Fruit fly (Drosophila melanogaster) whole organism, embryonic: ENCODE data around the gene Crys.
A peak's percentile ranks its signal among the peaks of the same experiment; 100 is the strongest.

ENCODE experiments used
- Adf1 ChIP-seq: fragments of 200-800 bp; sonication (Bioruptor generic); IDR thresholded peaks from 2 replicates; pipeline ENCODE4 v1.3.6; 2022; ENCODE audit warnings: missing biosample characterization, missing genetic modification characterization
- Antp ChIP-seq: fragments of 200-800 bp; sonication (Bioruptor generic); optimal IDR thresholded peaks from 3 replicates; lab custom pipeline; 2016; ENCODE audit warnings: missing biosample characterization, missing genetic modification characterization
- B-H2 ChIP-seq: fragments of 200-800 bp; sonication (Bioruptor generic); optimal IDR thresholded peaks from 2 replicates; lab custom pipeline; 2018; ENCODE audit warnings: missing biosample characterization, mild to moderate bottlenecking, missing genetic modification characterization
- CG10267 ChIP-seq: fragments of 200-800 bp; sonication (Bioruptor generic); optimal IDR thresholded peaks from 2 replicates; lab custom pipeline; 2018; ENCODE audit warnings: missing biosample characterization, mild to moderate bottlenecking, missing genetic modification characterization, moderate library complexity
- CG10959 ChIP-seq: fragments of 200-800 bp; sonication (Bioruptor generic); IDR thresholded peaks from 2 replicates; pipeline ENCODE4 v1.3.6; 2022; ENCODE audit warnings: missing biosample characterization, missing genetic modification characterization
- CG11085 ChIP-seq: fragments of 200-800 bp; sonication (Bioruptor generic); IDR thresholded peaks from 2 replicates; pipeline ENCODE4 v1.3.6; 2022; ENCODE audit warnings: missing biosample characterization, missing genetic modification characterization
- CG11093 ChIP-seq: fragments of 200-800 bp; sonication (Bioruptor generic); IDR thresholded peaks from 3 replicates; pipeline ENCODE4 v1.3.6; 2022; ENCODE audit warnings: missing biosample characterization, missing genetic modification characterization
- CG12219 ChIP-seq: fragments of 200-800 bp; sonication (Bioruptor generic); optimal IDR thresholded peaks from 3 replicates; lab custom pipeline; 2018; ENCODE audit warnings: missing biosample characterization, mild to moderate bottlenecking, missing genetic modification characterization
- CG12236 ChIP-seq: fragments of 200-800 bp; sonication (Bioruptor generic); optimal IDR thresholded peaks from 2 replicates; lab custom pipeline; 2016; ENCODE audit warnings: missing biosample characterization, missing genetic modification characterization
- CG13296 ChIP-seq: fragments of 200-800 bp; sonication (Bioruptor generic); optimal IDR thresholded peaks from 3 replicates; lab custom pipeline; 2018; ENCODE audit warnings: missing biosample characterization, mild to moderate bottlenecking, missing genetic modification characterization
- CG2678 ChIP-seq: fragments of 200-800 bp; sonication (Bioruptor generic); optimal IDR thresholded peaks from 3 replicates; lab custom pipeline; 2019; ENCODE audit warnings: missing biosample characterization, mild to moderate bottlenecking, missing genetic modification characterization, moderate library complexity
- CG2712 ChIP-seq: fragments of 200-800 bp; optimal IDR thresholded peaks from 3 replicates; lab custom pipeline; 2019; ENCODE audit warnings: missing biosample characterization, mild to moderate bottlenecking, missing genetic modification characterization, moderate library complexity
- CG2889 ChIP-seq: fragments of 200-800 bp; sonication (Bioruptor generic); IDR thresholded peaks from 3 replicates; pipeline ENCODE4 v1.3.6; 2022; ENCODE audit warnings: missing biosample characterization, missing genetic modification characterization
- CG32772 ChIP-seq: fragments of 200-800 bp; sonication (Bioruptor generic); IDR thresholded peaks from 2 replicates; pipeline ENCODE4 v1.3.6; 2022; ENCODE audit warnings: missing biosample characterization, missing genetic modification characterization
- CG4360 ChIP-seq: fragments of 200-800 bp; sonication (Bioruptor generic); IDR thresholded peaks from 2 replicates; pipeline ENCODE4 v1.3.6; 2022; ENCODE audit warnings: missing biosample characterization, missing genetic modification characterization
- CG4730 ChIP-seq: fragments of 200-800 bp; sonication (Bioruptor generic); IDR thresholded peaks from 2 replicates; pipeline ENCODE4 v1.3.6; 2022; ENCODE audit warnings: missing biosample characterization, missing genetic modification characterization
- CG6654 ChIP-seq: fragments of 200-800 bp; sonication (Bioruptor generic); optimal IDR thresholded peaks from 2 replicates; lab custom pipeline; 2017; ENCODE audit warnings: missing biosample characterization, mild to moderate bottlenecking, missing genetic modification characterization
- CG6791 ChIP-seq: fragments of 200-800 bp; sonication (Bioruptor generic); IDR thresholded peaks from 3 replicates; pipeline ENCODE4 v1.3.6; 2022; ENCODE audit warnings: missing biosample characterization, missing genetic modification characterization; ENCODE audit not compliant: partially characterized antibody
- CG6854 ChIP-seq: fragments of 200-800 bp; sonication (Bioruptor generic); optimal IDR thresholded peaks from 3 replicates; lab custom pipeline; 2017; ENCODE audit warnings: missing biosample characterization, mild to moderate bottlenecking, missing genetic modification characterization
- CG8944 ChIP-seq: fragments of 200-800 bp; sonication (Bioruptor generic); optimal IDR thresholded peaks from 3 replicates; lab custom pipeline; 2016; ENCODE audit warnings: missing biosample characterization, missing genetic modification characterization
- CoRest ChIP-seq: fragments of 200-800 bp; sonication (Bioruptor generic); optimal IDR thresholded peaks from 3 replicates; lab custom pipeline; 2018; ENCODE audit warnings: missing biosample characterization, mild to moderate bottlenecking, missing genetic modification characterization, moderate library complexity
- D19A ChIP-seq: fragments of 200-800 bp; optimal IDR thresholded peaks from 3 replicates; lab custom pipeline; 2019; ENCODE audit warnings: missing biosample characterization, mild to moderate bottlenecking, missing genetic modification characterization, moderate library complexity
- Doc3 ChIP-seq: fragments of 200-800 bp; sonication (Bioruptor generic); IDR thresholded peaks from 3 replicates; pipeline ENCODE4 v1.3.6; 2022; ENCODE audit warnings: missing biosample characterization, missing genetic modification characterization; ENCODE audit not compliant: partially characterized antibody
- Dp ChIP-seq: fragments of 200-800 bp; sonication (Bioruptor generic); optimal IDR thresholded peaks from 2 replicates; lab custom pipeline; 2018; ENCODE audit warnings: missing biosample characterization, mild to moderate bottlenecking, missing genetic modification characterization, moderate library complexity
- Drgx ChIP-seq: fragments of 200-800 bp; sonication (Bioruptor generic); IDR thresholded peaks from 2 replicates; pipeline ENCODE4 v1.3.6; 2022; ENCODE audit warnings: missing biosample characterization, missing genetic modification characterization
- Ets65A ChIP-seq: fragments of 200-800 bp; sonication (Bioruptor generic); peaks from one replicate; lab custom pipeline; 2016; ENCODE audit warnings: missing biosample characterization, missing genetic modification characterization
- Fer2 ChIP-seq: fragments of 200-800 bp; sonication (Bioruptor generic); optimal IDR thresholded peaks from 2 replicates; lab custom pipeline; 2018; ENCODE audit warnings: missing biosample characterization, mild to moderate bottlenecking, missing genetic modification characterization, moderate library complexity
- HLH54F ChIP-seq: fragments of 200-800 bp; sonication (Bioruptor generic); optimal IDR thresholded peaks from 3 replicates; lab custom pipeline; 2016; ENCODE audit warnings: missing biosample characterization, missing genetic modification characterization
- HLHmδ ChIP-seq: fragments of 200-800 bp; sonication (Bioruptor generic); optimal IDR thresholded peaks from 2 replicates; lab custom pipeline; 2018; ENCODE audit warnings: missing biosample characterization, mild to moderate bottlenecking, missing genetic modification characterization, moderate library complexity
- Lhr ChIP-seq: fragments of 200-800 bp; sonication (Bioruptor generic); optimal IDR thresholded peaks from 3 replicates; lab custom pipeline; 2017; ENCODE audit warnings: mild to moderate bottlenecking, missing biosample characterization, missing genetic modification reagents, missing genetic modification characterization
- NK7.1 ChIP-seq: fragments of 200-800 bp; sonication (Bioruptor generic); optimal IDR thresholded peaks from 3 replicates; lab custom pipeline; 2016; ENCODE audit warnings: missing biosample characterization, missing genetic modification characterization
- NfI ChIP-seq: fragments of 200-800 bp; sonication (Bioruptor generic); optimal IDR thresholded peaks from 3 replicates; lab custom pipeline; 2018; ENCODE audit warnings: missing biosample characterization, mild to moderate bottlenecking, missing genetic modification characterization, moderate library complexity
- Opbp ChIP-seq: fragments of 200-800 bp; sonication (Bioruptor generic); IDR thresholded peaks from 3 replicates; pipeline ENCODE4 v1.3.6; 2022; ENCODE audit warnings: missing biosample characterization, missing genetic modification characterization; ENCODE audit not compliant: partially characterized antibody
- Spps ChIP-seq: fragments of 200-800 bp; sonication (Bioruptor generic); optimal IDR thresholded peaks from 2 replicates; lab custom pipeline; 2018; ENCODE audit warnings: missing biosample characterization, mild to moderate bottlenecking, missing genetic modification characterization
- bsh ChIP-seq, 2 experiments: fragments of 200-800 bp; sonication (Bioruptor generic); optimal IDR thresholded peaks; 2 replicates each; lab custom pipeline; 2017 to 2018; ENCODE audit warnings: mild to moderate bottlenecking in 2 of 2, missing biosample characterization in 2 of 2, missing genetic modification characterization in 2 of 2, moderate library complexity in 1 of 2
- cad ChIP-seq: fragments of >200 bp; optimal IDR thresholded peaks from 2 replicates; lab custom pipeline; 2017; ENCODE audit warnings: missing biosample characterization, missing genetic modification characterization
- dan ChIP-seq: fragments of 200-800 bp; sonication (Bioruptor generic); IDR thresholded peaks from 2 replicates; pipeline ENCODE4 v1.3.6; 2022; ENCODE audit warnings: missing biosample characterization, missing genetic modification characterization
- dati ChIP-seq: fragments of 200-800 bp; sonication (Bioruptor generic); IDR thresholded peaks from 2 replicates; pipeline ENCODE4 v1.3.6; 2022; ENCODE audit warnings: missing biosample characterization, missing genetic modification characterization
- dmrt99B ChIP-seq: fragments of 200-800 bp; sonication (Bioruptor generic); optimal IDR thresholded peaks from 2 replicates; lab custom pipeline; 2018; ENCODE audit warnings: missing biosample characterization, mild to moderate bottlenecking, missing genetic modification characterization, moderate library complexity
- fd3F ChIP-seq: fragments of 200-800 bp; sonication (Bioruptor generic); optimal IDR thresholded peaks from 2 replicates; lab custom pipeline; 2018; ENCODE audit warnings: missing biosample characterization, mild to moderate bottlenecking, missing genetic modification characterization, moderate library complexity
- jumu ChIP-seq: fragments of 200-800 bp; sonication (Bioruptor generic); optimal IDR thresholded peaks from 3 replicates; lab custom pipeline; 2016; ENCODE audit warnings: missing biosample characterization, missing genetic modification characterization
- knrl ChIP-seq: fragments of 200-800 bp; sonication (Bioruptor generic); IDR thresholded peaks from 3 replicates; pipeline ENCODE4 v1.3.6; 2022; ENCODE audit warnings: missing biosample characterization, missing genetic modification characterization; ENCODE audit not compliant: partially characterized antibody
- pita ChIP-seq: fragments of 200-800 bp; sonication (Bioruptor generic); optimal IDR thresholded peaks from 2 replicates; lab custom pipeline; 2017; ENCODE audit warnings: missing biosample characterization, mild to moderate bottlenecking, missing genetic modification characterization
- pnt ChIP-seq: fragments of 200-800 bp; sonication (Bioruptor generic); optimal IDR thresholded peaks from 3 replicates; lab custom pipeline; 2016; ENCODE audit warnings: missing biosample characterization, missing genetic modification characterization
- pros ChIP-seq: fragments of 200-800 bp; sonication (Bioruptor generic); optimal IDR thresholded peaks from 3 replicates; lab custom pipeline; 2019; ENCODE audit warnings: missing biosample characterization, mild to moderate bottlenecking, missing genetic modification characterization, moderate library complexity
- rib ChIP-seq: fragments of 200-800 bp; sonication (Bioruptor generic); IDR thresholded peaks from 2 replicates; pipeline ENCODE4 v1.3.6; 2022; ENCODE audit warnings: missing biosample characterization, missing genetic modification characterization
- stwl ChIP-seq: fragments of 200-800 bp; sonication (Bioruptor generic); optimal IDR thresholded peaks from 3 replicates; lab custom pipeline; 2018; ENCODE audit warnings: missing biosample characterization, mild to moderate bottlenecking, missing genetic modification characterization, moderate library complexity
- tna ChIP-seq: fragments of 200-800 bp; sonication (Bioruptor generic); IDR thresholded peaks from 2 replicates; pipeline ENCODE4 v1.3.6; 2022; ENCODE audit warnings: missing biosample characterization, missing genetic modification characterization; ENCODE audit not compliant: partially characterized antibody
- vfl ChIP-seq: fragments of 200-800 bp; sonication (Bioruptor generic); optimal IDR thresholded peaks from 2 replicates; lab custom pipeline; 2016; ENCODE audit warnings: missing biosample characterization, missing genetic modification characterization
- yki ChIP-seq: fragments of >200 bp; optimal IDR thresholded peaks from 3 replicates; lab custom pipeline; 2018
- zen ChIP-seq: fragments of 200-800 bp; sonication (Bioruptor generic); optimal IDR thresholded peaks from 3 replicates; lab custom pipeline; 2018; ENCODE audit warnings: missing biosample characterization, mild to moderate bottlenecking, missing genetic modification characterization, moderate library complexity
- zfh1 ChIP-seq: fragments of 200-800 bp; sonication (Bioruptor generic); IDR thresholded peaks from 3 replicates; pipeline ENCODE4 v1.3.6; 2022; ENCODE audit warnings: missing biosample characterization, missing genetic modification characterization

The Crys gene

DNA sequence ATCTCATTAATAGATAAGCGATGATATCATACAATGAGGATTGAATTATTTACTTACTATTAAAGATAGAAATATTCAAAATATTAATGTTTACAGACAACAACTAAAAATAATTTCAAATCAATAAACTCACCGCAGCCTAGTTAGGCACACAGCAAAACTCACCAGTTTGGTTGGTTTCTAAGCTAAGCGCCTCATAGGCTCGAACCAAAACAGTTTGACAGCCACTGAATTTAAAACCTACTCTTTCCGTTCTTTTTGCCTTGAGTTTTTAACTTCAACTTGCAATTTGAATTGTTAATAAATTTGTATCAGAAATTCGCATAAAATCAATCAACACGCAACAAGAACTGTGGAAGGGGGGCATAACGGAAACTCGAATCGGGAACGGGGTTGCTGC is 4.5 kb downstream of the Crys start (continued):
- TF ChIP-seq CG12236 (GFP tag; lab: Kevin White, UChicago) (no peak), HLH54F (GFP tag; lab: Kevin White, UChicago) (no peak), Spps (no peak), pnt (GFP tag; lab: Kevin White, UChicago) (no peak), CG2678 (no peak), cad (peak; percentile 86), Opbp (GFP tag; lab: Robert Waterston, UW) (peak; percentile 21; the same call in 1 of the 3 replicates), Doc3 (GFP tag; lab: Robert Waterston, UW) (no peak), NfI (GFP tag; lab: Kevin White, UChicago) (peak; percentile 6), Fer2 (tag; lab: Kevin White, UChicago) (no peak), Ets65A (GFP tag; lab: Kevin White, UChicago) (peak; percentile 19), zen (peak; percentile 30), zfh1 (no peak), CG2712 (no peak), CG12219 (GFP tag; lab: Kevin White, UChicago) (no peak), CG4730 (no peak), dan (GFP tag; lab: Robert Waterston, UW) (no peak), CG11093 (GFP tag; lab: Robert Waterston, UW) (no peak), CG10959 (GFP tag; lab: Robert Waterston, UW) (no peak), yki (lab: Kevin White, UChicago) (no peak), pros (no peak), bsh (GFP tag; optimal IDR thresholded peaks at IDR 0.05; lab: Kevin White, UChicago) (no peak), CG10267 (tag; lab: Kevin White, UChicago) (no peak), CG13296 (no peak), NK7.1 (no peak), CG6854 (no peak), CG4360 (GFP tag; lab: Robert Waterston, UW) (no peak), CoRest (tag; lab: Kevin White, UChicago) (peak; percentile 5), HLHmδ (GFP tag; lab: Kevin White, UChicago) (no peak), knrl (GFP tag; lab: Robert Waterston, UW) (peak; percentile 40), Antp (no peak), Adf1 (GFP tag; lab: Robert Waterston, UW) (no peak), D19A (no peak), tna (GFP tag; lab: Robert Waterston, UW) (no peak), Lhr (no peak), CG2889 (no peak), vfl (no peak), dati (no peak), CG32772 (no peak), fd3F (GFP tag; lab: Kevin White, UChicago) (no peak), jumu (no peak), rib (GFP tag; lab: Robert Waterston, UW) (no peak), stwl (tag; lab: Kevin White, UChicago) (peak; percentile 36), pita (GFP tag; lab: Kevin White, UChicago) (peak; percentile 58), CG6654 (peak; percentile 99), B-H2 (GFP tag; lab: Kevin White, UChicago) (no peak), CG11085 (GFP tag; lab: Robert Waterston, UW) (no peak), CG6791 (GFP tag; lab: Robert Waterston, UW) (no peak), dmrt99B (tag; lab: Kevin White, UChicago) (no peak), CG8944 (GFP tag; lab: Kevin White, UChicago) (no peak), Dp (peak; percentile 76), Drgx (GFP tag; lab: Robert Waterston, UW) (no peak)
